Worm (Caenorhabditis elegans) whole organism, late embryonic: Measurements from ENCODE around the gene clec-175.
A peak's percentile ranks its signal among the peaks of the same experiment; 100 is the strongest.

Experiments
- C08G9.2 ChIP-seq: sonication (generic microtip); optimal IDR thresholded peaks from 2 replicates; lab custom pipeline; 2016; ENCODE audit warnings: mild to moderate bottlenecking, missing genetic modification characterization, moderate library complexity, missing compliant biosample characterization
- F13H6.1 ChIP-seq: sonication (generic microtip); optimal IDR thresholded peaks from 2 replicates; lab custom pipeline; 2016; ENCODE audit warnings: missing genetic modification characterization, missing compliant biosample characterization
- T23F11.4 ChIP-seq: fragments of 200-800 bp; sonication (Bioruptor generic); optimal IDR thresholded peaks from 2 replicates; lab custom pipeline; 2018; ENCODE audit warnings: mild to moderate bottlenecking, missing genetic modification characterization, missing compliant biosample characterization
- ama-1 ChIP-seq: fragments of 150-350 bp; optimal IDR thresholded peaks from 2 replicates; lab custom pipeline; 2014
- ceh-14 ChIP-seq: sonication (generic microtip); optimal IDR thresholded peaks from 2 replicates; lab custom pipeline; 2016; ENCODE audit warnings: missing genotype, missing genetic modification characterization, missing compliant biosample characterization
- ceh-18 ChIP-seq: sonication (generic microtip); optimal IDR thresholded peaks from 2 replicates; lab custom pipeline; 2016; ENCODE audit warnings: missing genetic modification characterization, missing compliant biosample characterization
- ceh-19 ChIP-seq: fragments of 200-800 bp; sonication (Bioruptor generic); optimal IDR thresholded peaks from 2 replicates; lab custom pipeline; 2018; ENCODE audit warnings: mild to moderate bottlenecking, missing genetic modification characterization, missing compliant biosample characterization
- ceh-2 ChIP-seq: sonication (generic microtip); optimal IDR thresholded peaks from 2 replicates; lab custom pipeline; 2016; ENCODE audit warnings: missing genotype, missing genetic modification characterization, missing compliant biosample characterization
- ceh-31 ChIP-seq: sonication (generic microtip); optimal IDR thresholded peaks from 2 replicates; lab custom pipeline; 2016; ENCODE audit warnings: missing genetic modification characterization, missing compliant biosample characterization
- ceh-34 ChIP-seq: sonication (generic microtip); optimal IDR thresholded peaks from 2 replicates; lab custom pipeline; 2016; ENCODE audit warnings: mild to moderate bottlenecking, missing genetic modification characterization, missing compliant biosample characterization
- ceh-45 ChIP-seq: fragments of 200-800 bp; sonication (Bioruptor generic); IDR thresholded peaks from 2 replicates; pipeline ENCODE4 v1.3.6; 2022; ENCODE audit warnings: missing genetic modification reagents, missing genetic modification characterization, missing compliant biosample characterization
- ceh-48 ChIP-seq: sonication (generic microtip); optimal IDR thresholded peaks from 2 replicates; lab custom pipeline; 2016; ENCODE audit warnings: missing genetic modification characterization, inconsistent platforms, missing compliant biosample characterization
- ceh-6 ChIP-seq: fragments of 200-800 bp; sonication (Bioruptor generic); optimal IDR thresholded peaks from 2 replicates; lab custom pipeline; 2018; ENCODE audit warnings: mild to moderate bottlenecking, missing genetic modification characterization, missing compliant biosample characterization
- ceh-9 ChIP-seq: sonication (generic microtip); optimal IDR thresholded peaks from 2 replicates; lab custom pipeline; 2016; ENCODE audit warnings: mild to moderate bottlenecking, missing genetic modification characterization, inconsistent platforms, missing compliant biosample characterization
- dve-1 ChIP-seq: sonication (generic microtip); optimal IDR thresholded peaks from 2 replicates; lab custom pipeline; 2017; ENCODE audit warnings: antibody characterized with exemption, mild to moderate bottlenecking, missing genetic modification characterization, missing compliant biosample characterization
- elt-2 ChIP-seq: sonication (generic microtip); optimal IDR thresholded peaks from 2 replicates; lab custom pipeline; 2016; ENCODE audit warnings: missing genetic modification reagents, missing genetic modification characterization, missing compliant biosample characterization
- elt-4 ChIP-seq: sonication (generic microtip); optimal IDR thresholded peaks from 2 replicates; lab custom pipeline; 2016; ENCODE audit warnings: missing genetic modification characterization, missing compliant biosample characterization
- ets-4 ChIP-seq: sonication (generic microtip); optimal IDR thresholded peaks from 2 replicates; lab custom pipeline; 2016; ENCODE audit warnings: missing genetic modification characterization, missing compliant biosample characterization
- fkh-10 ChIP-seq: fragments of 150-350 bp; optimal IDR thresholded peaks from 2 replicates; lab custom pipeline; 2014; ENCODE audit warnings: missing biosample characterization, missing genetic modification reagents, missing genetic modification characterization
- hlh-13 ChIP-seq: fragments of 200-800 bp; sonication (Bioruptor generic); optimal IDR thresholded peaks from 2 replicates; lab custom pipeline; 2018; ENCODE audit warnings: mild to moderate bottlenecking, missing genetic modification characterization, missing compliant biosample characterization
- hlh-15 ChIP-seq: sonication (generic microtip); optimal IDR thresholded peaks from 2 replicates; lab custom pipeline; 2016; ENCODE audit warnings: missing genetic modification characterization, missing compliant biosample characterization
- hlh-30 ChIP-seq: sonication (generic microtip); optimal IDR thresholded peaks from 2 replicates; lab custom pipeline; 2017; ENCODE audit warnings: antibody characterized with exemption, missing genetic modification characterization, missing compliant biosample characterization; ENCODE audit not compliant: insufficient read depth
- hlh-8 ChIP-seq: sonication (generic microtip); optimal IDR thresholded peaks from 2 replicates; lab custom pipeline; 2016; ENCODE audit warnings: missing genotype, missing genetic modification characterization, missing compliant biosample characterization
- madf-2 ChIP-seq: sonication (generic microtip); optimal IDR thresholded peaks from 2 replicates; lab custom pipeline; 2017; ENCODE audit warnings: missing genetic modification characterization, missing compliant biosample characterization
- nfya-1 ChIP-seq: sonication (generic microtip); optimal IDR thresholded peaks from 2 replicates; lab custom pipeline; 2017; ENCODE audit warnings: missing genetic modification characterization, mild to moderate bottlenecking, missing compliant biosample characterization, antibody characterized with exemption, moderate library complexity
- npax-4 ChIP-seq: sonication (generic microtip); optimal IDR thresholded peaks from 2 replicates; lab custom pipeline; 2016; ENCODE audit warnings: missing genetic modification characterization, missing compliant biosample characterization
- pag-3 ChIP-seq: sonication (generic microtip); optimal IDR thresholded peaks from 2 replicates; lab custom pipeline; 2016; ENCODE audit warnings: missing compliant biosample characterization, missing genetic modification characterization, borderline replicate concordance
- pat-9 ChIP-seq: fragments of 200-800 bp; sonication (Bioruptor generic); optimal IDR thresholded peaks from 2 replicates; lab custom pipeline; 2018; ENCODE audit warnings: mild to moderate bottlenecking, missing genetic modification characterization, moderate library complexity, missing compliant biosample characterization
- pha-2 ChIP-seq: sonication (generic microtip); optimal IDR thresholded peaks from 2 replicates; lab custom pipeline; 2017; ENCODE audit warnings: mild to moderate bottlenecking, missing genetic modification characterization, missing compliant biosample characterization
- pha-4 ChIP-seq: fragments of 150-350 bp; optimal IDR thresholded peaks from 2 replicates; lab custom pipeline; 2018; ENCODE audit warnings: missing biosample characterization, missing genetic modification reagents, missing genetic modification characterization
- ref-2 ChIP-seq: sonication (generic microtip); optimal IDR thresholded peaks from 2 replicates; lab custom pipeline; 2016; ENCODE audit warnings: missing genetic modification characterization, missing compliant biosample characterization
- rnt-1 ChIP-seq: sonication (generic microtip); optimal IDR thresholded peaks from 2 replicates; lab custom pipeline; 2016; ENCODE audit warnings: missing genetic modification characterization, missing compliant biosample characterization
- sox-2 ChIP-seq: fragments of 200-800 bp; sonication (Bioruptor generic); IDR thresholded peaks from 2 replicates; pipeline ENCODE4 v1.3.6; 2022; ENCODE audit warnings: missing genetic modification reagents, missing genetic modification characterization, missing compliant biosample characterization
- sox-4 ChIP-seq: sonication (generic microtip); optimal IDR thresholded peaks from 2 replicates; lab custom pipeline; 2017; ENCODE audit warnings: mild to moderate bottlenecking, missing genetic modification characterization, inconsistent platforms, missing compliant biosample characterization
- tbx-2 ChIP-seq: sonication (generic microtip); optimal IDR thresholded peaks from 2 replicates; lab custom pipeline; 2016; ENCODE audit warnings: missing genetic modification characterization, missing compliant biosample characterization
- tbx-7 ChIP-seq: sonication (generic microtip); optimal IDR thresholded peaks from 2 replicates; lab custom pipeline; 2016; ENCODE audit warnings: missing genotype, missing genetic modification characterization, missing compliant biosample characterization
- ttx-3 ChIP-seq: sonication (generic microtip); optimal IDR thresholded peaks from 2 replicates; lab custom pipeline; 2016; ENCODE audit warnings: missing genetic modification reagents, missing genetic modification characterization, missing compliant biosample characterization
- unc-3 ChIP-seq, 2 experiments: fragments of 200-800 bp in 1 of 2; sonication (Bioruptor generic) in 1 of 2; sonication (generic microtip) in 1 of 2; conservative IDR thresholded peaks in 1 of 2; optimal IDR thresholded peaks in 1 of 2; 2 replicates each; pipeline versions ENCODE4 v1.3.6 to Lab custom; 2016 to 2022; ENCODE audit warnings: missing compliant biosample characterization in 2 of 2, missing genetic modification characterization in 2 of 2, missing genetic modification reagents in 1 of 2
- unc-42 ChIP-seq: sonication (generic microtip); optimal IDR thresholded peaks from 2 replicates; lab custom pipeline; 2016; ENCODE audit warnings: missing genotype, missing genetic modification characterization, missing compliant biosample characterization
- unc-86 ChIP-seq: sonication (generic microtip); optimal IDR thresholded peaks from 2 replicates; lab custom pipeline; 2016; ENCODE audit warnings: missing genetic modification characterization, missing compliant biosample characterization
- zip-5 ChIP-seq: sonication (generic microtip); optimal IDR thresholded peaks from 2 replicates; lab custom pipeline; 2016; ENCODE audit warnings: missing genetic modification characterization, missing compliant biosample characterization
- ztf-16 ChIP-seq: sonication (generic microtip); optimal IDR thresholded peaks from 2 replicates; lab custom pipeline; 2017; ENCODE audit warnings: missing genetic modification characterization, missing compliant biosample characterization

clec-175 gene

DNA sequence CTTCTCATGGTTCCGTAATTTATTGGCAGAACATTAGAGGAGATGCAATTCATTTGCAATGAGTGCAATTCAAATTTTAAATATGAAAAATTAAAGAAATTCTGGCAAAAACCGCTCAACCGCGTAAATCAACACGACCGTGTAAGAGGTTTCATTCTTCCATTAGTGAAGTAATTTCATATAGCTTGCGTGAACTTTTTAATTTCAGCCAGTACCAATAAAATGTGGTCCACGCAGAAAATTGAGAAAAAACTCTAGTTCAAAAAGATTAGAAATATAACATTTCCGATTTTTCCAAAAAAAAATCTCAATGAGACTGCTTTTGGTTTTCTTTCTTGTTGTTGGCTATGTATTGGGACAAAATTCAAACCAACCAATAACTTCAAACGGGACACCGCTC is at the start of gene clec-175:
clec-175 (plus strand) TSS at position 301 of the 400 bp plus-strand sequence.
- no peak for TF ChIP-seq ceh-6 (GFP tag; lab: Kevin White, UChicago)
- no peak for TF ChIP-seq ceh-34 (tag; lab: Kevin White, UChicago)
- TF ChIP-seq pat-9 (tag; lab: Kevin White, UChicago): no peak
- no peak for TF ChIP-seq unc-42
- no peak for TF ChIP-seq ama-1 (lab: Kevin White, UChicago)
- TF ChIP-seq elt-4 (tag; lab: Kevin White, UChicago): no peak
- no peak for TF ChIP-seq ceh-18 (tag; lab: Kevin White, UChicago)

DNA sequence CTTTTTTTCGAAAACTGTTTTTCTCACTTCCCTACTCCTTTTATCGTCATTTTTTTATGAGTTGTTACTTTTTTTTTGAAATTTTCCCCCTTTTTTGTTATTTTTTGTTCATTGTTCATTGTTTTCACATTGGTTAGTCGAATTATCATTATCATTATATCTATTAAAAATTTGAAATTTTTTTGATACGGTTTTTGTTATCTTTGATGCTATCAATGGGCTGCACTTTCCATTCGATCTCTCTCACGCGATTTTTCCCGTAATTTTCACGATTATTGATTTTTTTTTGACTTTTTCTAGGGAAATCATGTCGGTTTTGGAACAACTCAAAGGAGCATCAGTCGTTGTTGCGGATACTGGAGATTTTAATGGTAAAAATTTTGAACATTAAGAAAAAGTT is 35.8 kb upstream of the clec-175 start, which contains the start of gene tald-1:
tald-1 (plus strand) TSS at position 301 of the 400 bp plus-strand sequence.
- TF ChIP-seq ztf-16 (tag; lab: Kevin White, UChicago): no peak
- TF ChIP-seq ref-2 (tag; lab: Kevin White, UChicago): no peak
- peak; percentile 39 for TF ChIP-seq elt-2
- no peak for TF ChIP-seq npax-4 (tag; lab: Kevin White, UChicago)

DNA sequence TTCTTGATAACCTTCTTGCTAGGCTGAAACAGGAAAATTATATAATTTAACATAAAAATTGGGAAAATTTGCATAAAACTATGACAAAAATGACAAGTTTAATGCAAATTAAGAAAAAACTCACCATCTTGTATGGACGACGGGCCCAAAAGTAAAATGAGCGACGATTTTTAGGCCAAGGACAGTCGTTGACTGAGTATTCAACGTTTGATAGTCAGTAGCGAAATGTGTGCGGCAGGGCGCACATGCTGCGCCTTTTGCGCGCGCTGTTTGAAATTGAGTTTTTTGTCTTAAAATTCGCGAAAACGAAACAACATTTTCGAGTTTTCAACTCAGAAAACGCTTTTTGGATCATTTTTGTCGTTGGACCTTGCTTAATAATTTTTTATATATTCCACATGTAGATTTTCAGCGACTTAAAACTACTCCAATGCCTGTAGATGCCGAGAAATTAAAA is 31.7 kb upstream of the clec-175 start, which contains the start of the genes rpl-7A and set-21:
rpl-7A (minus strand) TSS at position 153 of the 457 bp plus-strand sequence.
set-21 (plus strand) TSS at position 407 of the 457 bp plus-strand sequence.
- TF ChIP-seq ets-4 (tag; lab: Kevin White, UChicago): peak; percentile 7
- peak; percentile 65 for TF ChIP-seq dve-1 (tag; lab: Kevin White, UChicago)
- TF ChIP-seq T23F11.4 (GFP tag; lab: Kevin White, UChicago): peak; percentile 16
- peak; percentile 15 for TF ChIP-seq tbx-7 (tag; lab: Kevin White, UChicago)
- TF ChIP-seq madf-2: peak; percentile 64
- peak; percentile 85 for TF ChIP-seq nfya-1 (tag; lab: Kevin White, UChicago)
- peak; percentile 90 for TF ChIP-seq ceh-34 (tag; lab: Kevin White, UChicago)
- peak; percentile 13; the same call in 1 of the 2 replicates for TF ChIP-seq ceh-45 (GFP tag; lab: Robert Waterston, UW)
- TF ChIP-seq ceh-31 (tag; lab: Kevin White, UChicago): peak; percentile 81
- TF ChIP-seq zip-5 (tag; lab: Kevin White, UChicago): peak; percentile 14
- peak; percentile 14 for TF ChIP-seq F13H6.1 (tag; lab: Kevin White, UChicago)
- TF ChIP-seq ceh-9: no peak
- peak; percentile 34 for TF ChIP-seq C08G9.2 (tag; lab: Kevin White, UChicago)
- TF ChIP-seq pag-3 (tag; lab: Kevin White, UChicago): no peak
- TF ChIP-seq fkh-10 (GFP tag; lab: Kevin White, UChicago): no peak
- no peak for TF ChIP-seq hlh-15 (tag; lab: Kevin White, UChicago)
- no peak for TF ChIP-seq pha-4 (tag; lab: Kevin White, UChicago)
- no peak for TF ChIP-seq ttx-3 (tag; lab: Kevin White, UChicago)
- peak; percentile 82 for TF ChIP-seq ceh-18 (tag; lab: Kevin White, UChicago)
- TF ChIP-seq unc-42: peak; percentile 79
- peak; percentile 88 for TF ChIP-seq ref-2 (tag; lab: Kevin White, UChicago)
- TF ChIP-seq hlh-13: no peak
- peak; percentile 1 for TF ChIP-seq ceh-19 (GFP tag; lab: Kevin White, UChicago)
- TF ChIP-seq sox-2 (GFP tag; lab: Robert Waterston, UW): peak; percentile 27; the same call in 1 of the 2 replicates
- peak; percentile 71 for TF ChIP-seq unc-86 (tag; lab: Kevin White, UChicago)
- peak; percentile 68 for TF ChIP-seq rnt-1 (tag; lab: Kevin White, UChicago)
- peak; percentile 62 for TF ChIP-seq ceh-14 (tag; lab: Kevin White, UChicago)
- no peak for TF ChIP-seq hlh-8 (tag; lab: Kevin White, UChicago)
- peak; percentile 13 for TF ChIP-seq pha-2 (tag; lab: Kevin White, UChicago)
- no peak for TF ChIP-seq sox-4 (tag; lab: Kevin White, UChicago)
- TF ChIP-seq tbx-2: peak; percentile 80
- peak; percentile 62 for TF ChIP-seq ztf-16 (tag; lab: Kevin White, UChicago)
- TF ChIP-seq ceh-48 (tag; lab: Kevin White, UChicago): peak; percentile 40
- TF ChIP-seq hlh-30: peak; percentile 43
- peak; percentile 15 for TF ChIP-seq ceh-2
- peak; percentile 47 for TF ChIP-seq elt-2
- peak; percentile 63; the same call in 1 of the 2 replicates for TF ChIP-seq unc-3 (GFP tag; conservative IDR thresholded peaks at IDR 0.05; lab: Robert Waterston, UW)
- no peak for TF ChIP-seq unc-3 (tag; optimal IDR thresholded peaks at IDR 0.05; lab: Kevin White, UChicago)
